Fruit fly (Drosophila melanogaster): Measurements from ENCODE around the gene pon.

The pon gene

DNA sequence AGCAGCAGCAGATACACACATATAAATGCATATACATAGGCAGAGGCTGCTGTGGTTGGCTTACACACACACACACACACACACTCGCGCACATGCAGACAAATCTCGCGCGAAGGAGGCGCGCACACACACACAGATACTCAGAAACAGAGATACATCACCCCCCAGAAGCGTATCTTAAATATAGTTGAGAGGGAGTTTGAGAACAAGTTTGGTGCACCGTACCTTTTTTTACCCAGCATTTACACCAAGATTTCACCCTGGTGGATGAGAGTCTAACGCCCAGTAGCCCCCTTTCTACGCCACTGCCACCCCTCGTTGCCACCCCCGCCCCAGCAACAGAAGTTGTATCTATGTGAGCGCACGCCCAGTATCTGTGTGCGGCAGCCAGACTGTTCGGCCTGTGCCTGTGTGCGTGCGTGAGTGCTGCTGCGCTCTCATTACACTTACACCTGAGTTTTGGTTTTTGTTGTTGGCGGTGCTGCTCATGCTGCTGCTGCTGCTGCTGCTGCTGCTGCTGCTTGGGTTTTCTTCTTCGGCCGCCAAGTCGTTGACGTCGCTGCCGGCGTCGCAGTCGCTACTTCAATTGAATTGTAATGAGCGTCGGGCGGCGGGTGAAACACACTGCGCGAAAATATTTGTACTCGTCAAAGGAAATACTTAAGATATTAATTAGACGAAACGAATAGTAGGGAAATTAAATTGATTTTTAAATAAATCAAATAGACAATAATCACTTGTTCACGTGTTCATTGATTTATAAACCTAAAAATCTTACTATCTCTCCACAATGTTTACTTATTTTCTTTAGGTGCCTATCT lies 46.0 kb upstream of the pon start (continued):
- no peak for TF ChIP-seq HLH4C (GFP tag; IDR thresholded peaks at IDR 0.05; ENCODE audit: partially characterized antibody)
- no peak for TF ChIP-seq yki (optimal IDR thresholded peaks at IDR 0.05)
- peak; percentile 93 for TF ChIP-seq Drgx (GFP tag; IDR thresholded peaks at IDR 0.05)
- TF ChIP-seq CG9817 (tag; optimal IDR thresholded peaks at IDR 0.05): peak; percentile 69
- TF ChIP-seq lmd (GFP tag; IDR thresholded peaks at IDR 0.05): peak; percentile 92
- peak; percentile 49 for TF ChIP-seq CG3281 (GFP tag; optimal IDR thresholded peaks at IDR 0.05)
- no peak for TF ChIP-seq Stat92E (GFP tag; optimal IDR thresholded peaks at IDR 0.05)
- peak; percentile 50 for TF ChIP-seq CG15011 (GFP tag; optimal IDR thresholded peaks at IDR 0.05)
- no peak for TF ChIP-seq Opbp (GFP tag; IDR thresholded peaks at IDR 0.05; ENCODE audit: partially characterized antibody)
- peak; percentile 59 for TF ChIP-seq CG8089 (GFP tag; optimal IDR thresholded peaks at IDR 0.05)
- peak; percentile 75 for TF ChIP-seq CG15269 (tag; optimal IDR thresholded peaks at IDR 0.05)
- peak; percentile 83 for TF ChIP-seq CG3847 (GFP tag; IDR thresholded peaks at IDR 0.05)
- TF ChIP-seq schlank (tag; optimal IDR thresholded peaks at IDR 0.05): peak; percentile 56
- peak; percentile 88 for TF ChIP-seq E2f1 (GFP tag; IDR thresholded peaks at IDR 0.05)
- peak; percentile 92 for TF ChIP-seq Rx (GFP tag; IDR thresholded peaks at IDR 0.05)
- TF ChIP-seq CG43689 (GFP tag; IDR thresholded peaks at IDR 0.05): peak; percentile 87
- peak; percentile 4 for TF ChIP-seq Dad (GFP tag; optimal IDR thresholded peaks at IDR 0.05)
- peak; percentile 93 for TF ChIP-seq slbo (GFP tag; IDR thresholded peaks at IDR 0.05)
- TF ChIP-seq Gsc (GFP tag; IDR thresholded peaks at IDR 0.05): peak; percentile 83
- TF ChIP-seq vfl (GFP tag; optimal IDR thresholded peaks at IDR 0.05): peak; percentile 5
- TF ChIP-seq Sry-δ (GFP tag; optimal IDR thresholded peaks at IDR 0.05): no peak
- TF ChIP-seq CG1792 (GFP tag; optimal IDR thresholded peaks at IDR 0.05): no peak
- no peak for TF ChIP-seq tup (GFP tag; optimal IDR thresholded peaks at IDR 0.05)
- peak; percentile 88 for TF ChIP-seq gem (tag; optimal IDR thresholded peaks at IDR 0.05)
- peak; percentile 20 for TF ChIP-seq crc (GFP tag; optimal IDR thresholded peaks at IDR 0.05)
- TF ChIP-seq CG34422 (GFP tag; IDR thresholded peaks at IDR 0.05): peak; percentile 91
- no peak for TF ChIP-seq gro (GFP tag; optimal IDR thresholded peaks at IDR 0.05)
- TF ChIP-seq CG13775 (GFP tag; optimal IDR thresholded peaks at IDR 0.05): peak; percentile 74
- TF ChIP-seq pzg (GFP tag; optimal IDR thresholded peaks at IDR 0.05): peak; percentile 5
- TF ChIP-seq CG12155 (GFP tag; optimal IDR thresholded peaks at IDR 0.05): peak; percentile 69
- TF ChIP-seq gcm2 (GFP tag; optimal IDR thresholded peaks at IDR 0.05): no peak
- peak; percentile 36 for TF ChIP-seq CHES-1-like (GFP tag; optimal IDR thresholded peaks at IDR 0.05)
- no peak for TF ChIP-seq Eip74EF (GFP tag; optimal IDR thresholded peaks at IDR 0.05)
- TF ChIP-seq bsh (GFP tag; optimal IDR thresholded peaks at IDR 0.05): peak; percentile 77 to 88
- TF ChIP-seq maf-S (GFP tag; optimal IDR thresholded peaks at IDR 0.05): no peak
- TF ChIP-seq CG17829 (tag; optimal IDR thresholded peaks at IDR 0.05): peak; percentile 76
- peak; percentile 96 for TF ChIP-seq ken (GFP tag; IDR thresholded peaks at IDR 0.05)
- TF ChIP-seq Lhr (GFP tag; optimal IDR thresholded peaks at IDR 0.05): peak; percentile 38
- TF ChIP-seq nerfin-1 (tag; optimal IDR thresholded peaks at IDR 0.05): peak; percentile 51
- TF ChIP-seq Sox100B (GFP tag; optimal IDR thresholded peaks at IDR 0.05): peak; percentile 13
- TF ChIP-seq sob (GFP tag; IDR thresholded peaks at IDR 0.05): peak; percentile 86
- peak; percentile 77 for TF ChIP-seq NfI (GFP tag; optimal IDR thresholded peaks at IDR 0.05)
- TF ChIP-seq CG15514 (GFP tag; optimal IDR thresholded peaks at IDR 0.05): peak; percentile 60
- peak; percentile 89 for TF ChIP-seq H15 (GFP tag; IDR thresholded peaks at IDR 0.05)
- TF ChIP-seq bcd (GFP tag; optimal IDR thresholded peaks at IDR 0.05): peak; percentile 84
- TF ChIP-seq ro (GFP tag; IDR thresholded peaks at IDR 0.05): peak; percentile 84
- TF ChIP-seq lola (GFP tag; optimal IDR thresholded peaks at IDR 0.05): peak in 1 of 3 experiments; percentile 83
- no peak for TF ChIP-seq Dip3 (GFP tag; optimal IDR thresholded peaks at IDR 0.05)
- TF ChIP-seq CG17359 (tag; optimal IDR thresholded peaks at IDR 0.05): peak; percentile 81

Measured in whole organism, embryonic.